Worm (Caenorhabditis elegans) whole organism, L4/young adult: Measurements from ENCODE around the gene tcl-2.

Source experiments
- W03F9.2 ChIP-seq: fragments of 150-350 bp; optimal IDR thresholded peaks from 2 replicates; lab custom pipeline; 2014; ENCODE audit warnings: missing biosample characterization, missing genetic modification characterization
- dao-5 ChIP-seq: sonication (generic microtip); optimal IDR thresholded peaks from 2 replicates; lab custom pipeline; 2016; ENCODE audit warnings: missing genotype, missing genetic modification characterization, moderate library complexity, missing compliant biosample characterization
- him-1 ChIP-seq: sonication (generic microtip); optimal IDR thresholded peaks from 2 replicates; lab custom pipeline; 2016; ENCODE audit warnings: missing genotype, missing genetic modification reagents, missing genetic modification characterization, missing compliant biosample characterization

DNA sequence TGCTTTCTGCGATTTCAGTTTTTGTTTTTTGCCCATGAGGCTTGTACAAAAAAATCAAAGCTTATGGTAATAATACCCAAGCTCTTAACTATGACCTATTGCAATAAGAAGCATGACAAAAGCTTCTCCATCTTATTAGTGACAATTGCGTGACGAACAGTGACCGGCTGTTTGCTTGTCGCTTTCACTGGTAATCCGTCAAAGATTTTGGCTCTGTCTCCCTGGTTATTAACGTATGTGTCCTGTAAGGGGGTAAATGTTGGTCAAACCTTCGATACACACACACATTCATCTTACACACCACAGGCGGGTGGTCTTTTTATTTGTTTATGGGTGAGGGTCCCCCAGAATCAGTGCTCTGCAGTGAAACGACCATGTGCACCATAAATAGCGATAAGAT is 4.8 kb upstream of the tcl-2 start:
- TF ChIP-seq dao-5 (tag; lab: Kevin White, UChicago) (no peak), him-1 (no peak), W03F9.2 (no peak)
